Worm (Caenorhabditis elegans): ENCODE measurements around the gene oac-41.

- no peak for TF ChIP-seq aly-2 (tag; optimal IDR thresholded peaks at IDR 0.05)
- TF ChIP-seq nhr-25 (tag; optimal IDR thresholded peaks at IDR 0.05): peak; percentile 35
- no peak for TF ChIP-seq F13H6.1 (tag; optimal IDR thresholded peaks at IDR 0.05)
- TF ChIP-seq ztf-11 (tag; optimal IDR thresholded peaks at IDR 0.05): no peak
- no peak for TF ChIP-seq blmp-1 (tag; optimal IDR thresholded peaks at IDR 0.05; ENCODE audit: insufficient read depth)
- TF ChIP-seq R02D3.7 (tag; optimal IDR thresholded peaks at IDR 0.05): no peak
- no peak for TF ChIP-seq fos-1 (tag; optimal IDR thresholded peaks at IDR 0.05)
- TF ChIP-seq zag-1 (tag; optimal IDR thresholded peaks at IDR 0.05): no peak
- no peak for TF ChIP-seq nhr-12 (tag; optimal IDR thresholded peaks at IDR 0.05)
These were observed 27.2 kb downstream of the oac-41 start, which contains the start of gene F59E11.5 for ce11 chrV:8994801-8995200.
